Fruit fly (Drosophila melanogaster): ENCODE results near the gene Nup133.

The Nup133 gene

DNA sequence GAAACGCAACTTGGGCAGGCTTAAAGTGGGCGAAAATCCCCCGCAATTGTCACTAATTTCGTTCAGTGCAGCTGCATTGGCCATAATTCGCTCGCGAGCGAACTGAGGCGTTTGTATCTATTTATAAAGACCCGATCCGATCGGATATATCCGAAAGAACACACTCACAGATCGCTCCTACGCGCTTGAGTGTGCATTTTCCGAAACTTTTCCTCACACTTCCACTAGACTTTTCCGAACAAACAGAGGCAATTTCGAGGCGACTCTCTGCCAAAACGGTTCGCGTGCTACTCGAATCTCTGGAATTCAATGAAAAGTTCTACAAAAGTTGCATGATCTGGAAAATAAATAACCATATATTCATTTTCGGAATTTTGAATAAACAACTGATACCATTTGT lies 11.4 kb downstream of the Nup133 start, which contains the start of the genes CG6972 and CCAP:
Gene CG6972, plus strand, starts transcription at position 215 of the 400 bp plus-strand sequence.
Gene CCAP, minus strand, starts transcription at position 292 of the 400 bp plus-strand sequence.
- TF ChIP-seq Hr38 (GFP tag; optimal IDR thresholded peaks at IDR 0.05) (no peak), fd59A (GFP tag; optimal IDR thresholded peaks at IDR 0.05) (no peak), CG3032 (tag; optimal IDR thresholded peaks at IDR 0.05) (no peak), CG31627 (GFP tag; optimal IDR thresholded peaks at IDR 0.05) (no peak), dac (GFP tag; optimal IDR thresholded peaks at IDR 0.05) (no peak), ss (GFP tag; optimal IDR thresholded peaks at IDR 0.05) (no peak), CG34406 (GFP tag; optimal IDR thresholded peaks at IDR 0.05) (no peak), fkh (GFP tag; optimal IDR thresholded peaks at IDR 0.05) (no peak), salr (GFP tag; optimal IDR thresholded peaks at IDR 0.05) (no peak), eg (GFP tag; IDR thresholded peaks at IDR 0.05) (no peak), Eip75B (GFP tag; optimal IDR thresholded peaks at IDR 0.05) (no peak), CG3919 (GFP tag; optimal IDR thresholded peaks at IDR 0.05) (no peak), Hr4 (GFP tag; optimal IDR thresholded peaks at IDR 0.05) (no peak), CG32006 (GFP tag; optimal IDR thresholded peaks at IDR 0.05) (no peak)

DNA sequence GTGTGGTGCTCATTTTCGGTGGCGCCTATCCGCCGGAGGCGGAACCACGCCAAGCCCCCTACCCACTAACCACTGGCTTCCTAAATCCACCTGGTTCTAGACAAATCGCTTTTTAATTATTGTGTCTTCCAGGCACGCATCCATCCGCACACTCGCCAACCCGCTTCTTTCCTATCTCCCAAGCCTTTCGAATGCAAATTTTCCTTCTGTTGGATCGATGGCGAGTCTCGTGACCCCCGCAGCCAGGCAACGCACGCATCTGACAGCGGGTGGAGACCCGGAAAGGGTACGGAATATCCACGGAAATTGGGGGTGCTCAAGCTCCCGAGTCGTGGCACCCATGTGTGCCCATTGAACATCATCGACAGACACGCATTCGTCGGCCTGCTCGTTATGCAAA lies 16.8 kb downstream of the Nup133 start, which contains the start of gene CG13842:
Gene CG13842, minus strand, starts transcription at position 101 of the 400 bp plus-strand sequence.
- TF ChIP-seq CG10631 (GFP tag; optimal IDR thresholded peaks at IDR 0.05), result no peak
- TF ChIP-seq fd59A (GFP tag; optimal IDR thresholded peaks at IDR 0.05), result no peak
- no peak for TF ChIP-seq CG6808 (GFP tag; optimal IDR thresholded peaks at IDR 0.05)
- TF ChIP-seq CG11762 (GFP tag; optimal IDR thresholded peaks at IDR 0.05; ENCODE audit: insufficient read depth), result no peak
- TF ChIP-seq Hr39 (GFP tag; optimal IDR thresholded peaks at IDR 0.05), result no peak
- TF ChIP-seq CG8632 (GFP tag; optimal IDR thresholded peaks at IDR 0.05), result no peak
- TF ChIP-seq Gug (GFP tag; IDR thresholded peaks at IDR 0.05), result no peak
- no peak for TF ChIP-seq CG6276 (GFP tag; optimal IDR thresholded peaks at IDR 0.05)
- no peak for TF ChIP-seq dsx (GFP tag; optimal IDR thresholded peaks at IDR 0.05; ENCODE audit: poor library complexity, severe bottlenecking)
- TF ChIP-seq CG6163 (GFP tag; IDR thresholded peaks at IDR 0.05), result no peak
- TF ChIP-seq salr (GFP tag; optimal IDR thresholded peaks at IDR 0.05), result no peak
- no peak for TF ChIP-seq pdm3 (GFP tag; optimal IDR thresholded peaks at IDR 0.05)
- no peak for TF ChIP-seq dac (GFP tag; optimal IDR thresholded peaks at IDR 0.05)
- no peak for TF ChIP-seq CG10669 (GFP tag; optimal IDR thresholded peaks at IDR 0.05)
- no peak for TF ChIP-seq Sox14 (GFP tag; optimal IDR thresholded peaks at IDR 0.05)
- TF ChIP-seq CG11294 (GFP tag; IDR thresholded peaks at IDR 0.05), result no peak
- no peak for TF ChIP-seq Sox102F (GFP tag; optimal IDR thresholded peaks at IDR 0.05)
- no peak for TF ChIP-seq Lpt (GFP tag; optimal IDR thresholded peaks at IDR 0.05)
- TF ChIP-seq vri (GFP tag; optimal IDR thresholded peaks at IDR 0.05), result no peak
- TF ChIP-seq achi (GFP tag; optimal IDR thresholded peaks at IDR 0.05), result no peak

DNA sequence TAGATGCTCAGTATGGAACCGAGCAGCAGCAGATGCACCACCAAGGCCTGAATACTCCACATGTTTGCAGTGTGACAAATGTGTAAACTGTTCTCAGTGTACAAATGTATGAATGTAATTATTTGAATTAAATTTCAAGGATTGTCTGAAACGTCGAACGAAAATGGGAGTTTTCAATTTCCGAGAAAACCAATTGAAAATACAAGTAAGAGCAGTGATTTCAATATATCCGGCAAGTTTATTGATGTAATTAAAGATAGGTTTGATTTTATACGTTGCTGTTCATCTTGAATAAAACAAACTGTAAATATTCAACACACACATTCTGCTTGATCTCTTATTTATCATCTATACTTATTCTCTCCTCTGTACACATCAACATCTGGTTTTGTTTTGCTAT lies 20.3 kb downstream of the Nup133 start, which contains the start of gene CG4907:
Gene CG4907, minus strand, starts transcription at position 101 of the 400 bp plus-strand sequence.
- TF ChIP-seq Gug (GFP tag; IDR thresholded peaks at IDR 0.05) (no peak), dac (GFP tag; optimal IDR thresholded peaks at IDR 0.05) (no peak), dsx (GFP tag; optimal IDR thresholded peaks at IDR 0.05; ENCODE audit: poor library complexity, severe bottlenecking) (no peak)

DNA sequence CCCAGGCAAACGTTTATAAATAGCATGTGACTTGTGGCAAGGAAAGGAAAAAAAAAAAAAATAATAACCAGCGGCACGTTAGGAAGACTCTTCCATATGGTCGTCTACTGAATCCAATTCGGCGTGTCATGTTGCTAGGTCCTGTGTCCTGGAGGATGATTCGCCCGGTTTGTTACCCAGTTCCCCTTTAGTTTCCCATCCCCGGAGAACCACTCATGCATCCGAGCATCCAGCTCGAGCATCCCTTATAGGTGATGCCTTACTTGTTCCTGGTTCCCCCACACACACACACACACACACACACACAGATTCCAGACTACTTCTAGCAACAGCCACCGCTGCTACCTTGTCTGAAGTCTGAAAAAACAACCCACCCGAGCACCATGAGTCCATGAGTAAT lies 27.5 kb downstream of the Nup133 start:
- TF ChIP-seq CG6276 (GFP tag; optimal IDR thresholded peaks at IDR 0.05) (no peak), CG6854 (GFP tag; optimal IDR thresholded peaks at IDR 0.05) (no peak), lz (GFP tag; optimal IDR thresholded peaks at IDR 0.05) (no peak), acj6 (GFP tag; optimal IDR thresholded peaks at IDR 0.05) (no peak), CG11762 (GFP tag; optimal IDR thresholded peaks at IDR 0.05; ENCODE audit: insufficient read depth) (no peak), esn (GFP tag; optimal IDR thresholded peaks at IDR 0.05) (no peak), CG16779 (tag; optimal IDR thresholded peaks at IDR 0.05) (no peak), CG15336 (GFP tag; IDR thresholded peaks at IDR 0.05) (no peak), Blimp-1 (GFP tag; optimal IDR thresholded peaks at IDR 0.05) (no peak), CG34406 (GFP tag; optimal IDR thresholded peaks at IDR 0.05) (no peak), CG6792 (GFP tag; optimal IDR thresholded peaks at IDR 0.05) (no peak), Gug (GFP tag; IDR thresholded peaks at IDR 0.05) (no peak), CG10631 (GFP tag; optimal IDR thresholded peaks at IDR 0.05) (no peak), CG3032 (tag; optimal IDR thresholded peaks at IDR 0.05) (no peak), CG11294 (GFP tag; IDR thresholded peaks at IDR 0.05) (no peak), Smox (GFP tag; optimal IDR thresholded peaks at IDR 0.05) (no peak), CG8319 (GFP tag; optimal IDR thresholded peaks at IDR 0.05) (no peak), Sox14 (GFP tag; optimal IDR thresholded peaks at IDR 0.05) (no peak)

Measured in whole organism, prepupa.